Worm (Caenorhabditis elegans) whole organism, L2 larva: ENCODE results near the gene srw-94.

Experiments
- R02D3.7 ChIP-seq: fragments of 150-350 bp; optimal IDR thresholded peaks from 2 replicates; lab custom pipeline; 2014; ENCODE audit warnings: missing biosample characterization, missing genetic modification characterization
- egl-27 ChIP-seq: sonication (generic microtip); optimal IDR thresholded peaks from 3 replicates; lab custom pipeline; 2017; ENCODE audit warnings: missing biosample characterization, missing genetic modification reagents, missing genetic modification characterization
- lsy-2 ChIP-seq, 2 experiments: fragments of 150-350 bp in 1 of 2; sonication (generic microtip) in 1 of 2; optimal IDR thresholded peaks; 2 replicates each; lab custom pipeline; 2014 to 2017; ENCODE audit warnings: missing biosample characterization in 2 of 2, missing genetic modification characterization in 2 of 2
- nhr-23 ChIP-seq: fragments of 150-350 bp; optimal IDR thresholded peaks from 2 replicates; lab custom pipeline; 2014; ENCODE audit warnings: missing biosample characterization, missing genetic modification reagents, missing genetic modification characterization
- nhr-77 ChIP-seq: fragments of 150-350 bp; optimal IDR thresholded peaks from 2 replicates; lab custom pipeline; 2014; ENCODE audit warnings: missing biosample characterization, missing genetic modification characterization
- sma-3 ChIP-seq: sonication (generic microtip); optimal IDR thresholded peaks from 2 replicates; lab custom pipeline; 2016; ENCODE audit warnings: missing genetic modification reagents, missing genetic modification characterization, missing compliant biosample characterization
- snpc-4 ChIP-seq: fragments of 150-350 bp; optimal IDR thresholded peaks from 2 replicates; lab custom pipeline; 2014; ENCODE audit warnings: missing biosample characterization, missing genetic modification characterization
- unc-62 ChIP-seq: fragments of 150-350 bp; optimal IDR thresholded peaks from 2 replicates; lab custom pipeline; 2014; ENCODE audit warnings: missing biosample characterization, missing genetic modification reagents, missing genetic modification characterization

- no peak for TF ChIP-seq egl-27
- no peak for TF ChIP-seq nhr-23 (tag; lab: Kevin White, UChicago)
- TF ChIP-seq sma-3 (GFP tag; lab: Kevin White, UChicago): no peak
- no peak for TF ChIP-seq unc-62 (GFP tag; lab: Kevin White, UChicago)
- TF ChIP-seq lsy-2 (tag; optimal IDR thresholded peaks at IDR 0.05; lab: Kevin White, UChicago): no peak
- no peak for TF ChIP-seq R02D3.7
- no peak for TF ChIP-seq nhr-77 (tag; lab: Kevin White, UChicago)
- TF ChIP-seq snpc-4 (tag; lab: Kevin White, UChicago): no peak
These were observed 38.3 kb upstream of the srw-94 start, which contains the start of gene R11E3.19 for ce11 chrIV:4776001-4776400.
